Fruit fly (Drosophila melanogaster): ENCODE measurements around the gene Poc1.

The Poc1 gene

DNA sequence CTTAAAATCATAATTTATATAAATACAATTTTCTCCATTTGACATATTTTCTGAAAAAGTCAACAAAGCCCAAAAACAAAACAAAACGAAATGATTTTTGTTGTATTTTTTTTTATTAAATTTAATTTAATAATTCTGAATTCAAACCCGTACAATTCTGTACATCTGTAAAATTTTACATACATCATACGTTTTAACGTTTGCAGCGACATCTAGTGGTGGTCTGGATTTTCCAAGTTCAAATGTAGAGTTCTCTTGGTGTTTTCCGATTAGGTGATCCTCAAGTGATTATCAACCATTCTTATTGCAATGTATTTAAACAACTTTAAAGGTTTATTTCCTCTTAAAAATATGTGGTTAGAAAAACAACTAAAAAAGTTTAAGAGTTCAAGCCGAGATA, 21.2 kb upstream of the Poc1 start (continued):
- TF ChIP-seq insv (GFP tag; optimal IDR thresholded peaks at IDR 0.05): peak in 1 of 2 experiments; percentile 99
- peak; percentile 21 for TF ChIP-seq Camta (GFP tag; optimal IDR thresholded peaks at IDR 0.05)
- no peak for TF ChIP-seq emc (GFP tag; optimal IDR thresholded peaks at IDR 0.05)
- no peak for TF ChIP-seq Oaz (GFP tag; IDR thresholded peaks at IDR 0.05)
- no peak for TF ChIP-seq wor (GFP tag; IDR thresholded peaks at IDR 0.05)
- TF ChIP-seq CG12942 (GFP tag; optimal IDR thresholded peaks at IDR 0.05): no peak
- no peak for TF ChIP-seq HLHmδ (GFP tag; optimal IDR thresholded peaks at IDR 0.05)
- TF ChIP-seq row (GFP tag; IDR thresholded peaks at IDR 0.05): no peak
- no peak for TF ChIP-seq CG32767 (GFP tag; IDR thresholded peaks at IDR 0.05)
- peak; percentile 61 for TF ChIP-seq CG2712 (tag; optimal IDR thresholded peaks at IDR 0.05)
- TF ChIP-seq CG10209 (GFP tag; optimal IDR thresholded peaks at IDR 0.05): no peak
- no peak for TF ChIP-seq Trl (optimal IDR thresholded peaks at IDR 0.05)
- peak; percentile 1 for TF ChIP-seq Trl (GFP tag; optimal IDR thresholded peaks at IDR 0.05)
- no peak for TF ChIP-seq jigr1 (GFP tag; IDR thresholded peaks at IDR 0.05)
- TF ChIP-seq mam (GFP tag; optimal IDR thresholded peaks at IDR 0.05): peak; percentile 43
- TF ChIP-seq BtbVII (GFP tag; optimal IDR thresholded peaks at IDR 0.05): no peak
- no peak for TF ChIP-seq Mrtf (GFP tag; IDR thresholded peaks at IDR 0.05)
- TF ChIP-seq nmo (GFP tag; optimal IDR thresholded peaks at IDR 0.05): peak; percentile 58
- peak; percentile 42 for TF ChIP-seq phol (tag; optimal IDR thresholded peaks at IDR 0.05)
- peak; percentile 29 for TF ChIP-seq pnt (GFP tag; optimal IDR thresholded peaks at IDR 0.05)
- no peak for TF ChIP-seq tup (GFP tag; optimal IDR thresholded peaks at IDR 0.05)
- peak; percentile 36 for TF ChIP-seq sisA (GFP tag; IDR thresholded peaks at IDR 0.05)
- no peak for TF ChIP-seq B-H1 (GFP tag; IDR thresholded peaks at IDR 0.05)
- no peak for TF ChIP-seq dmrt99B (tag; optimal IDR thresholded peaks at IDR 0.05)
- TF ChIP-seq pzg (GFP tag; optimal IDR thresholded peaks at IDR 0.05): no peak
- no peak for TF ChIP-seq CG4282 (GFP tag; optimal IDR thresholded peaks at IDR 0.05)
- 0 out of 3 replicates have a peak, but pooled peaks have one; percentile 16 for TF ChIP-seq Aef1 (GFP tag; IDR thresholded peaks at IDR 0.05)
- peak; percentile 62 for TF ChIP-seq Bgb (GFP tag; IDR thresholded peaks at IDR 0.05; ENCODE audit: partially characterized antibody)
- peak; percentile 33 for TF ChIP-seq fd3F (GFP tag; optimal IDR thresholded peaks at IDR 0.05)
- peak; percentile 31 for TF ChIP-seq Dp (GFP tag; optimal IDR thresholded peaks at IDR 0.05)
- no peak for TF ChIP-seq ERR (GFP tag; optimal IDR thresholded peaks at IDR 0.05)
- TF ChIP-seq bab2 (GFP tag; optimal IDR thresholded peaks at IDR 0.05): peak; percentile 11
- peak; percentile 18 for TF ChIP-seq CG2116 (GFP tag; optimal IDR thresholded peaks at IDR 0.05)
- TF ChIP-seq CG2199 (GFP tag; IDR thresholded peaks at IDR 0.05): peak; percentile 65; the same call in 1 of the 3 replicates
- peak; percentile 68 for TF ChIP-seq CG15696 (tag; optimal IDR thresholded peaks at IDR 0.05)
- TF ChIP-seq Tbp (GFP tag; optimal IDR thresholded peaks at IDR 0.05): no peak
- no peak for TF ChIP-seq eyg (GFP tag; optimal IDR thresholded peaks at IDR 0.05)
- TF ChIP-seq CG30403 (GFP tag; optimal IDR thresholded peaks at IDR 0.05): peak; percentile 49
- peak; percentile 22 for TF ChIP-seq CG12769 (tag; optimal IDR thresholded peaks at IDR 0.05)
- peak; percentile 49 for TF ChIP-seq CG10267 (tag; optimal IDR thresholded peaks at IDR 0.05)
- TF ChIP-seq CG8290 (GFP tag; optimal IDR thresholded peaks at IDR 0.05): peak; percentile 26
- no peak for TF ChIP-seq CG8290 (tag; optimal IDR thresholded peaks at IDR 0.05)
- TF ChIP-seq CG18262 (tag; optimal IDR thresholded peaks at IDR 0.05): peak; percentile 37
- 0 out of 2 replicates have a peak, but pooled peaks have one; percentile 17 for TF ChIP-seq onecut (GFP tag; IDR thresholded peaks at IDR 0.05)
- TF ChIP-seq fd102C (GFP tag; optimal IDR thresholded peaks at IDR 0.05): peak; percentile 51
- TF ChIP-seq amos (GFP tag; IDR thresholded peaks at IDR 0.05; ENCODE audit: partially characterized antibody): peak; percentile 56
- peak; percentile 73 for TF ChIP-seq CG17829 (tag; optimal IDR thresholded peaks at IDR 0.05)
- TF ChIP-seq org-1 (GFP tag; optimal IDR thresholded peaks at IDR 0.05): no peak
- peak; percentile 37 for TF ChIP-seq vvl (GFP tag; IDR thresholded peaks at IDR 0.05)
- no peak for TF ChIP-seq sob (GFP tag; IDR thresholded peaks at IDR 0.05)
- no peak for TF ChIP-seq Hr51 (GFP tag; optimal IDR thresholded peaks at IDR 0.05)
- TF ChIP-seq chn (GFP tag; optimal IDR thresholded peaks at IDR 0.05): peak; percentile 13

Measured in whole organism, embryonic.